Fruit fly (Drosophila melanogaster) whole organism, embryonic: Measurements from ENCODE around the gene CG11593.

Experiments
- Awh ChIP-seq: fragments of 200-800 bp; sonication (Bioruptor generic); IDR thresholded peaks from 2 replicates; pipeline ENCODE4, ENCODE4 v1.3.6; 2022; ENCODE audit warnings: missing biosample characterization, missing genetic modification characterization
- Blimp-1 ChIP-seq: fragments of 200-800 bp; sonication (Bioruptor generic); optimal IDR thresholded peaks from 3 replicates; lab custom pipeline; 2018; ENCODE audit warnings: missing biosample characterization, missing genetic modification characterization, mild to moderate bottlenecking, moderate library complexity, missing genetic modification reagents
- CG10267 ChIP-seq: fragments of 200-800 bp; sonication (Bioruptor generic); optimal IDR thresholded peaks from 2 replicates; lab custom pipeline; 2018; ENCODE audit warnings: missing biosample characterization, mild to moderate bottlenecking, missing genetic modification characterization, moderate library complexity
- CG10959 ChIP-seq: fragments of 200-800 bp; sonication (Bioruptor generic); IDR thresholded peaks from 2 replicates; pipeline ENCODE4 v1.3.6; 2022; ENCODE audit warnings: missing biosample characterization, missing genetic modification characterization
- CG11093 ChIP-seq: fragments of 200-800 bp; sonication (Bioruptor generic); IDR thresholded peaks from 3 replicates; pipeline ENCODE4 v1.3.6; 2022; ENCODE audit warnings: missing biosample characterization, missing genetic modification characterization
- CG12744 ChIP-seq: fragments of 200-800 bp; sonication (Bioruptor generic); optimal IDR thresholded peaks from 2 replicates; lab custom pipeline; 2016; ENCODE audit warnings: missing biosample characterization, missing genetic modification characterization
- CG17612 ChIP-seq: fragments of 200-800 bp; sonication (Bioruptor generic); IDR thresholded peaks from 2 replicates; pipeline ENCODE4 v1.3.6; 2022; ENCODE audit warnings: missing biosample characterization, missing genetic modification characterization
- CG18262 ChIP-seq: fragments of 200-800 bp; optimal IDR thresholded peaks from 3 replicates; lab custom pipeline; 2019; ENCODE audit warnings: missing biosample characterization, mild to moderate bottlenecking, missing genetic modification characterization, moderate library complexity
- CG2678 ChIP-seq: fragments of 200-800 bp; sonication (Bioruptor generic); optimal IDR thresholded peaks from 3 replicates; lab custom pipeline; 2019; ENCODE audit warnings: missing biosample characterization, mild to moderate bottlenecking, missing genetic modification characterization, moderate library complexity
- CG2712 ChIP-seq: fragments of 200-800 bp; optimal IDR thresholded peaks from 3 replicates; lab custom pipeline; 2019; ENCODE audit warnings: missing biosample characterization, mild to moderate bottlenecking, missing genetic modification characterization, moderate library complexity
- CG32532 ChIP-seq: fragments of 200-800 bp; sonication (Bioruptor generic); IDR thresholded peaks from 2 replicates; pipeline ENCODE4 v1.3.6; 2022; ENCODE audit warnings: missing biosample characterization, missing genetic modification characterization
- CG33213 ChIP-seq: fragments of 200-800 bp; sonication (Bioruptor generic); optimal IDR thresholded peaks from 3 replicates; lab custom pipeline; 2016; ENCODE audit warnings: missing biosample characterization, missing genetic modification characterization
- CG34376 ChIP-seq: fragments of 200-800 bp; sonication (Bioruptor generic); optimal IDR thresholded peaks from 2 replicates; lab custom pipeline; 2018; ENCODE audit warnings: missing biosample characterization, mild to moderate bottlenecking, missing genetic modification characterization
- CG6854 ChIP-seq: fragments of 200-800 bp; sonication (Bioruptor generic); optimal IDR thresholded peaks from 3 replicates; lab custom pipeline; 2017; ENCODE audit warnings: missing biosample characterization, mild to moderate bottlenecking, missing genetic modification characterization
- CG7271 ChIP-seq: fragments of 200-800 bp; sonication (Bioruptor generic); optimal IDR thresholded peaks from 2 replicates; lab custom pipeline; 2018; ENCODE audit warnings: missing biosample characterization, mild to moderate bottlenecking, missing genetic modification characterization, moderate library complexity
- CG7839 ChIP-seq: fragments of 200-800 bp; sonication (Bioruptor generic); optimal IDR thresholded peaks from 3 replicates; lab custom pipeline; 2018; ENCODE audit warnings: missing biosample characterization, mild to moderate bottlenecking, missing genetic modification characterization, moderate library complexity
- CG8089 ChIP-seq: fragments of 200-800 bp; sonication (Bioruptor generic); optimal IDR thresholded peaks from 3 replicates; lab custom pipeline; 2016; ENCODE audit warnings: missing biosample characterization, missing genetic modification characterization
- CG8281 ChIP-seq: fragments of 200-800 bp; sonication (Bioruptor generic); optimal IDR thresholded peaks from 2 replicates; lab custom pipeline; 2018; ENCODE audit warnings: missing biosample characterization, mild to moderate bottlenecking, missing genetic modification characterization, moderate library complexity
- CG8388 ChIP-seq: fragments of 200-800 bp; sonication (Bioruptor generic); optimal IDR thresholded peaks from 2 replicates; lab custom pipeline; 2019; ENCODE audit warnings: missing biosample characterization, mild to moderate bottlenecking, missing genetic modification characterization, moderate library complexity
- Chrac-16 ChIP-seq: fragments of 200-800 bp; sonication (Bioruptor generic); optimal IDR thresholded peaks from 3 replicates; lab custom pipeline; 2016; ENCODE audit warnings: missing biosample characterization, missing genetic modification characterization
- D ChIP-seq, 2 experiments: fragments of 200-800 bp in 1 of 2; fragments of >200 bp in 1 of 2; sonication (Bioruptor generic) in 1 of 2; optimal IDR thresholded peaks; 2 replicates in 1 of 2; 3 replicates in 1 of 2; lab custom pipeline; 2017; ENCODE audit warnings: mild to moderate bottlenecking in 1 of 2, missing biosample characterization in 1 of 2, missing genetic modification characterization in 1 of 2, missing genetic modification reagents in 1 of 2
- D19A ChIP-seq: fragments of 200-800 bp; optimal IDR thresholded peaks from 3 replicates; lab custom pipeline; 2019; ENCODE audit warnings: missing biosample characterization, mild to moderate bottlenecking, missing genetic modification characterization, moderate library complexity
- Hey ChIP-seq: fragments of 200-800 bp; sonication (Bioruptor generic); optimal IDR thresholded peaks from 3 replicates; lab custom pipeline; 2018; ENCODE audit warnings: missing biosample characterization, mild to moderate bottlenecking, missing genetic modification characterization
- HmgZ ChIP-seq: fragments of 200-800 bp; sonication (Bioruptor generic); optimal IDR thresholded peaks from 2 replicates; lab custom pipeline; 2018; ENCODE audit warnings: missing biosample characterization, mild to moderate bottlenecking, missing genetic modification characterization
- Hr39 ChIP-seq: fragments of >200 bp; optimal IDR thresholded peaks from 2 replicates; lab custom pipeline; 2017
- Hr51 ChIP-seq, 2 experiments: fragments of 200-800 bp; sonication (Bioruptor generic); optimal IDR thresholded peaks; 2 replicates in 1 of 2; 3 replicates in 1 of 2; lab custom pipeline; 2016 to 2018; ENCODE audit warnings: missing biosample characterization in 2 of 2, missing genetic modification characterization in 2 of 2, mild to moderate bottlenecking in 1 of 2, moderate library complexity in 1 of 2
- Lim3 ChIP-seq: fragments of 200-800 bp; sonication (Bioruptor generic); IDR thresholded peaks from 2 replicates; pipeline ENCODE4 v1.3.6; 2022; ENCODE audit warnings: missing biosample characterization, missing genetic modification characterization
- MBD-R2 ChIP-seq: fragments of 200-800 bp; sonication (Bioruptor generic); IDR thresholded peaks from 2 replicates; pipeline ENCODE4 v1.3.6; 2022; ENCODE audit warnings: missing biosample characterization, missing genetic modification characterization
- Oaz ChIP-seq: fragments of 200-800 bp; sonication (Bioruptor generic); IDR thresholded peaks from 2 replicates; pipeline ENCODE4 v1.3.6; 2022; ENCODE audit warnings: missing biosample characterization, missing genetic modification characterization
- Oli ChIP-seq: fragments of 200-800 bp; sonication (Bioruptor generic); optimal IDR thresholded peaks from 2 replicates; lab custom pipeline; 2018; ENCODE audit warnings: missing biosample characterization, mild to moderate bottlenecking, missing genetic modification characterization, moderate library complexity
- Rx ChIP-seq: fragments of 200-800 bp; sonication (Bioruptor generic); IDR thresholded peaks from 2 replicates; pipeline ENCODE4 v1.3.6; 2022; ENCODE audit warnings: missing biosample characterization, missing genetic modification characterization
- Sin3A ChIP-seq: fragments of >200 bp; optimal IDR thresholded peaks from 2 replicates; lab custom pipeline; 2018
- bab2 ChIP-seq: fragments of 200-800 bp; sonication (Bioruptor generic); optimal IDR thresholded peaks from 2 replicates; lab custom pipeline; 2016; ENCODE audit warnings: missing biosample characterization, missing genetic modification characterization
- cad ChIP-seq: fragments of >200 bp; optimal IDR thresholded peaks from 2 replicates; lab custom pipeline; 2017; ENCODE audit warnings: missing biosample characterization, missing genetic modification characterization
- chif ChIP-seq, 2 experiments: fragments of 200-800 bp; sonication (Bioruptor generic); optimal IDR thresholded peaks; 3 replicates each; lab custom pipeline; 2016; ENCODE audit warnings: missing biosample characterization in 2 of 2, missing genetic modification characterization in 2 of 2
- dmrt11E ChIP-seq: fragments of 200-800 bp; sonication (Bioruptor generic); optimal IDR thresholded peaks from 3 replicates; lab custom pipeline; 2018; ENCODE audit warnings: missing biosample characterization, mild to moderate bottlenecking, missing genetic modification characterization, moderate library complexity
- esg ChIP-seq: fragments of 200-800 bp; sonication (Bioruptor generic); conservative IDR thresholded peaks from 2 replicates; pipeline ENCODE4 v1.3.6; 2022; ENCODE audit warnings: missing biosample characterization, missing genetic modification characterization
- ind ChIP-seq: fragments of 200-800 bp; sonication (Bioruptor generic); optimal IDR thresholded peaks from 3 replicates; lab custom pipeline; 2016; ENCODE audit warnings: missing biosample characterization, missing genetic modification characterization
- nerfin-1 ChIP-seq: fragments of 200-800 bp; sonication (Bioruptor generic); optimal IDR thresholded peaks from 3 replicates; lab custom pipeline; 2019; ENCODE audit warnings: missing biosample characterization, mild to moderate bottlenecking, missing genetic modification characterization, moderate library complexity
- nmo ChIP-seq: fragments of 200-800 bp; sonication (Bioruptor generic); optimal IDR thresholded peaks from 2 replicates; lab custom pipeline; 2018; ENCODE audit warnings: missing biosample characterization, mild to moderate bottlenecking, missing genetic modification characterization, moderate library complexity
- pum ChIP-seq: fragments of 200-800 bp; sonication (Bioruptor generic); optimal IDR thresholded peaks from 2 replicates; lab custom pipeline; 2016; ENCODE audit warnings: missing biosample characterization, missing genetic modification characterization
- row ChIP-seq: fragments of 200-800 bp; sonication (Bioruptor generic); IDR thresholded peaks from 3 replicates; pipeline ENCODE4 v1.3.6; 2022; ENCODE audit warnings: missing biosample characterization, missing genetic modification characterization
- sens ChIP-seq: fragments of 200-800 bp; sonication (Bioruptor generic); peaks from one replicate; lab custom pipeline; 2016; ENCODE audit warnings: missing biosample characterization, missing genetic modification characterization
- stwl ChIP-seq: fragments of 200-800 bp; sonication (Bioruptor generic); optimal IDR thresholded peaks from 3 replicates; lab custom pipeline; 2018; ENCODE audit warnings: missing biosample characterization, mild to moderate bottlenecking, missing genetic modification characterization, moderate library complexity
- sug ChIP-seq: fragments of 200-800 bp; optimal IDR thresholded peaks from 2 replicates; lab custom pipeline; 2019; ENCODE audit warnings: missing biosample characterization, mild to moderate bottlenecking, missing genetic modification characterization, moderate library complexity
- tin ChIP-seq: fragments of 200-800 bp; sonication (Bioruptor generic); optimal IDR thresholded peaks from 3 replicates; lab custom pipeline; 2016; ENCODE audit warnings: missing biosample characterization, missing genetic modification characterization
- tio ChIP-seq: fragments of 200-800 bp; sonication (Bioruptor generic); optimal IDR thresholded peaks from 2 replicates; lab custom pipeline; 2017; ENCODE audit warnings: missing biosample characterization, missing genetic modification characterization, inconsistent platforms
- tna ChIP-seq: fragments of 200-800 bp; sonication (Bioruptor generic); IDR thresholded peaks from 2 replicates; pipeline ENCODE4 v1.3.6; 2022; ENCODE audit warnings: missing biosample characterization, missing genetic modification characterization; ENCODE audit not compliant: partially characterized antibody
- unc-4 ChIP-seq: fragments of 200-800 bp; sonication (Bioruptor generic); IDR thresholded peaks from 2 replicates; pipeline ENCODE4 v1.3.6; 2022; ENCODE audit warnings: missing biosample characterization, missing genetic modification characterization; ENCODE audit not compliant: partially characterized antibody
- vvl ChIP-seq: fragments of 200-800 bp; sonication (Bioruptor generic); IDR thresholded peaks from 2 replicates; pipeline ENCODE4 v1.3.6; 2022; ENCODE audit warnings: missing biosample characterization, missing genetic modification characterization

Gene CG11593

dm6 chr3L:4081243-4081642 lies 41.0 kb upstream of the CG11593 start:
- TF ChIP-seq row (GFP tag; lab: Robert Waterston, UW) = 0 out of 3 replicates have a peak, but pooled peaks have one; percentile 8
- no peak for TF ChIP-seq tio (GFP tag; lab: Kevin White, UChicago)
- TF ChIP-seq CG2678 (tag; lab: Kevin White, UChicago) = no peak
- TF ChIP-seq Hey (tag; lab: Kevin White, UChicago) = peak; percentile 91
- TF ChIP-seq esg (GFP tag; lab: Robert Waterston, UW) = no peak
- no peak for TF ChIP-seq CG17612
- no peak for TF ChIP-seq nerfin-1 (tag; lab: Kevin White, UChicago)

dm6 chr3L:4080278-4080677 lies 40.0 kb upstream of the CG11593 start:
- TF ChIP-seq CG7839 (peak; percentile 27), stwl (tag; lab: Kevin White, UChicago) (no peak), nmo (GFP tag; lab: Kevin White, UChicago) (peak; percentile 35), vvl (GFP tag; lab: Robert Waterston, UW) (no peak), Blimp-1 (GFP tag; lab: Kevin White, UChicago) (peak; percentile 44), CG10959 (GFP tag; lab: Robert Waterston, UW) (no peak), CG33213 (GFP tag; lab: Kevin White, UChicago) (no peak), Chrac-16 (GFP tag; lab: Kevin White, UChicago) (no peak), unc-4 (GFP tag; lab: Robert Waterston, UW) (no peak), chif (GFP tag; optimal IDR thresholded peaks at IDR 0.05; lab: Kevin White, UChicago) (no peak), D (optimal IDR thresholded peaks at IDR 0.05; lab: Kevin White, UChicago) (no peak), D (GFP tag; optimal IDR thresholded peaks at IDR 0.05; lab: Kevin White, UChicago) (peak; percentile 6), bab2 (GFP tag; lab: Kevin White, UChicago) (no peak), CG2712 (tag; lab: Kevin White, UChicago) (peak; percentile 33), tna (GFP tag; lab: Robert Waterston, UW) (no peak), Oli (tag; lab: Kevin White, UChicago) (no peak), MBD-R2 (GFP tag; lab: Robert Waterston, UW) (no peak), Sin3A (no peak), Awh (no peak), CG10267 (tag; lab: Kevin White, UChicago) (peak; percentile 7), cad (GFP tag; lab: Kevin White, UChicago) (no peak), row (GFP tag; lab: Robert Waterston, UW) (0 out of 3 replicates have a peak, but pooled peaks have one; percentile 36), nerfin-1 (tag; lab: Kevin White, UChicago) (peak; percentile 70), sug (tag; lab: Kevin White, UChicago) (no peak), CG8388 (GFP tag; lab: Kevin White, UChicago) (peak; percentile 16), sens (peak; percentile 83), tin (GFP tag; lab: Kevin White, UChicago) (peak; percentile 4), CG6854 (no peak), CG18262 (tag; lab: Kevin White, UChicago) (peak; percentile 28), CG7271 (no peak), ind (GFP tag; lab: Kevin White, UChicago) (no peak), D19A (peak; percentile 0), CG32532 (GFP tag; lab: Robert Waterston, UW) (no peak), CG12744 (no peak), CG8281 (tag; lab: Kevin White, UChicago) (no peak), pum (no peak), CG34376 (GFP tag; lab: Kevin White, UChicago) (no peak), Oaz (GFP tag; lab: Robert Waterston, UW) (no peak), HmgZ (tag; lab: Kevin White, UChicago) (no peak), Hr51 (GFP tag; optimal IDR thresholded peaks at IDR 0.05; lab: Kevin White, UChicago) (no peak), Hr39 (no peak), CG11093 (no peak), Rx (GFP tag; lab: Robert Waterston, UW) (no peak), dmrt11E (tag; lab: Kevin White, UChicago) (no peak), Lim3 (GFP tag; lab: Robert Waterston, UW) (no peak), CG8089 (GFP tag; lab: Kevin White, UChicago) (no peak)
